Fruit fly (Drosophila melanogaster): ENCODE measurements around the gene CG12071.

The CG12071 gene

DNA sequence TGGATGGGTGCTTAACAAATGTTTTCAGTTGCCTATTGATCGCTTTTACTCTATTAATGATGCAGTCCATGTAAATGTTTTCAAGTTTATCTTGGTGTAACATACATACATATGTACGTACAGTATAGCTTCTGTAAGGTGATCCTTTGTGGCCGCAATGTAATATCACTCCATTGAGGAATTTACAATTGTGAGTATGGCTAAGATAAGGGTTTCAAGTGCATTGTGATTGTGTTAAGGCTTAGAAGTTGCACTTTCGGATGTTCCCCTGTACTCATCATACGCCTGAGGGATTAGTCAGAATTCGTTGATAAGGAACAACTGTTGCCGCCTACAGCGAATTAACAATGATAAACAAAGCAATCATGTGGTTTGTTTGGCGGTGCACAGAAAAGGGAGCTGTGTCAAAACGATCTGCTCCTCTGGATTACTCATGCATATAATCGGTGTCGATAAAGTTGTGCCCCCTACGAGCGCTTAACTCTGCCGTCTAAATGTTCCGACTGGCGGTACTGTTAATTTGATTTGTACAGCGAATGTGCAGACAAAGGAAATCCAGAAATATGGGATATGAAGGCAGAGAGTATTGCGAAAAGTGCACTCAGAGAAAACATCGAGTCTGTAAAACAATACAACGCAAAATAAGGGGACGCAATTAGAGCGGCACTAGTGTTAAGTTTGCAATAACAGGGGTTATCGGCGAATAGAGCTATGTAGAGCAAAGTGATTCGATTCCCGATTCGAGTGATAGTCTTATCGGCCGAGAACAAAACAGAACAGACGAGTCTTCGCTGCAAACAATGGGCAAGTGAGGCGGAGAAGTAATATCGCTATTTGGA, 7.1 kb upstream of the CG12071 start (continued):
- peak; percentile 54 for TF ChIP-seq CG12942 (GFP tag; optimal IDR thresholded peaks at IDR 0.05)
- TF ChIP-seq kni (GFP tag; optimal IDR thresholded peaks at IDR 0.05) = no peak
- peak; percentile 60 for TF ChIP-seq Atf-2 (GFP tag; optimal IDR thresholded peaks at IDR 0.05)
- peak; percentile 65 for TF ChIP-seq sisA (GFP tag; IDR thresholded peaks at IDR 0.05)
- no peak for TF ChIP-seq hb (GFP tag; IDR thresholded peaks at IDR 0.05; ENCODE audit: partially characterized antibody)
- peak; percentile 52 for TF ChIP-seq CG13624 (GFP tag; optimal IDR thresholded peaks at IDR 0.05)
- TF ChIP-seq CG11247 (GFP tag; IDR thresholded peaks at IDR 0.05) = peak; percentile 71
- no peak for TF ChIP-seq inv (GFP tag; IDR thresholded peaks at IDR 0.05; ENCODE audit: partially characterized antibody)
- TF ChIP-seq Dbx (GFP tag; IDR thresholded peaks at IDR 0.05) = 0 out of 3 replicates have a peak, but pooled peaks have one; percentile 39
- TF ChIP-seq CG8281 (tag; optimal IDR thresholded peaks at IDR 0.05) = no peak
- TF ChIP-seq schlank (tag; optimal IDR thresholded peaks at IDR 0.05) = peak; percentile 41
- no peak for TF ChIP-seq CG31388 (GFP tag; optimal IDR thresholded peaks at IDR 0.05)
- TF ChIP-seq Oli (tag; optimal IDR thresholded peaks at IDR 0.05) = peak; percentile 60
- TF ChIP-seq caup (GFP tag; optimal IDR thresholded peaks at IDR 0.05; ENCODE audit: severe bottlenecking) = peak; percentile 5
- no peak for TF ChIP-seq sug (tag; optimal IDR thresholded peaks at IDR 0.05)
- peak; percentile 35; the same call in 2 of the 3 replicates for TF ChIP-seq B-H1 (GFP tag; IDR thresholded peaks at IDR 0.05)
- peak; percentile 71 for TF ChIP-seq cwo (GFP tag; optimal IDR thresholded peaks at IDR 0.05)
- TF ChIP-seq CG7745 (tag; optimal IDR thresholded peaks at IDR 0.05) = no peak
- TF ChIP-seq toy (GFP tag; IDR thresholded peaks at IDR 0.05) = no peak
- no peak for TF ChIP-seq h (optimal IDR thresholded peaks at IDR 0.05)
- peak; percentile 96 for TF ChIP-seq Ets65A (GFP tag)
- TF ChIP-seq gem (tag; optimal IDR thresholded peaks at IDR 0.05) = peak; percentile 73
- TF ChIP-seq CG34376 (GFP tag; optimal IDR thresholded peaks at IDR 0.05) = no peak
- no peak for TF ChIP-seq CG7963 (GFP tag; IDR thresholded peaks at IDR 0.05; ENCODE audit: partially characterized antibody)
- TF ChIP-seq btn (GFP tag; optimal IDR thresholded peaks at IDR 0.05) = no peak
- TF ChIP-seq CG4282 (GFP tag; optimal IDR thresholded peaks at IDR 0.05) = peak; percentile 48
- TF ChIP-seq CG1024 (GFP tag; IDR thresholded peaks at IDR 0.05) = peak; percentile 71
- TF ChIP-seq tup (GFP tag; optimal IDR thresholded peaks at IDR 0.05) = peak; percentile 4
- TF ChIP-seq CG8089 (GFP tag; optimal IDR thresholded peaks at IDR 0.05) = peak; percentile 47
- TF ChIP-seq CG9817 (tag; optimal IDR thresholded peaks at IDR 0.05) = peak; percentile 59
- no peak for TF ChIP-seq sc (optimal IDR thresholded peaks at IDR 0.05)
- no peak for TF ChIP-seq sc (GFP tag; optimal IDR thresholded peaks at IDR 0.05)
- TF ChIP-seq NFAT (GFP tag; IDR thresholded peaks at IDR 0.05) = peak; percentile 61
- TF ChIP-seq insv (GFP tag; optimal IDR thresholded peaks at IDR 0.05) = no peak
- TF ChIP-seq Asciz (GFP tag; optimal IDR thresholded peaks at IDR 0.05) = peak; percentile 34
- peak; percentile 78 for TF ChIP-seq CG2120 (GFP tag; optimal IDR thresholded peaks at IDR 0.05)
- peak; percentile 49 for TF ChIP-seq fd3F (GFP tag; optimal IDR thresholded peaks at IDR 0.05)
- TF ChIP-seq CG4328 (GFP tag; optimal IDR thresholded peaks at IDR 0.05) = no peak
- peak; percentile 28 for TF ChIP-seq Bteb2 (GFP tag; optimal IDR thresholded peaks at IDR 0.05)
- TF ChIP-seq ara (GFP tag; IDR thresholded peaks at IDR 0.05) = peak; percentile 70
- TF ChIP-seq CG17328 (GFP tag; IDR thresholded peaks at IDR 0.05) = peak; percentile 63
- TF ChIP-seq Hsf (GFP tag; optimal IDR thresholded peaks at IDR 0.05) = peak; percentile 69
- TF ChIP-seq bsh (GFP tag; optimal IDR thresholded peaks at IDR 0.05) = peak; percentile 11 to 74
- peak; percentile 59; the same call in 1 of the 2 replicates for TF ChIP-seq Rx (GFP tag; IDR thresholded peaks at IDR 0.05)
- no peak for TF ChIP-seq CG7357 (GFP tag; IDR thresholded peaks at IDR 0.05)
- TF ChIP-seq dmrt11E (tag; optimal IDR thresholded peaks at IDR 0.05) = peak; percentile 46
- TF ChIP-seq H15 (GFP tag; IDR thresholded peaks at IDR 0.05) = peak; percentile 67; the same call in 2 of the 3 replicates
- peak; percentile 76 for TF ChIP-seq Ada2b (GFP tag; IDR thresholded peaks at IDR 0.05)
- peak; percentile 32; the same call in 1 of the 3 replicates for TF ChIP-seq gce (GFP tag; IDR thresholded peaks at IDR 0.05)
